Fruit fly (Drosophila melanogaster) whole organism, embryonic: ENCODE data around the gene CG43163.

Source experiments
- Asciz ChIP-seq: fragments of 200-800 bp; sonication (Bioruptor generic); optimal IDR thresholded peaks from 2 replicates; lab custom pipeline; 2017; ENCODE audit warnings: missing biosample characterization, mild to moderate bottlenecking, missing genetic modification characterization, missing genetic modification reagents
- BEAF-32 ChIP-seq: fragments of 200-800 bp; sonication (Bioruptor generic); optimal IDR thresholded peaks from 3 replicates; lab custom pipeline; 2017; ENCODE audit warnings: missing biosample characterization, missing genetic modification characterization, mild to moderate bottlenecking, moderate library complexity, missing genetic modification reagents
- CG10543 ChIP-seq: fragments of 200-800 bp; sonication (Bioruptor generic); optimal IDR thresholded peaks from 3 replicates; lab custom pipeline; 2017; ENCODE audit warnings: missing biosample characterization, mild to moderate bottlenecking, missing genetic modification characterization, moderate library complexity
- CG10959 ChIP-seq: fragments of 200-800 bp; sonication (Bioruptor generic); IDR thresholded peaks from 2 replicates; pipeline ENCODE4 v1.3.6; 2022; ENCODE audit warnings: missing biosample characterization, missing genetic modification characterization
- CG11085 ChIP-seq: fragments of 200-800 bp; sonication (Bioruptor generic); IDR thresholded peaks from 2 replicates; pipeline ENCODE4 v1.3.6; 2022; ENCODE audit warnings: missing biosample characterization, missing genetic modification characterization
- CG11504 ChIP-seq: fragments of 200-800 bp; sonication (Bioruptor generic); optimal IDR thresholded peaks from 3 replicates; lab custom pipeline; 2019; ENCODE audit warnings: missing biosample characterization, mild to moderate bottlenecking, missing genetic modification characterization, moderate library complexity
- CG12219 ChIP-seq: fragments of 200-800 bp; sonication (Bioruptor generic); optimal IDR thresholded peaks from 3 replicates; lab custom pipeline; 2018; ENCODE audit warnings: missing biosample characterization, mild to moderate bottlenecking, missing genetic modification characterization
- CG12942 ChIP-seq: fragments of 200-800 bp; sonication (Bioruptor generic); optimal IDR thresholded peaks from 3 replicates; lab custom pipeline; 2016; ENCODE audit warnings: missing biosample characterization, missing genetic modification characterization
- CG13287 ChIP-seq: fragments of 200-800 bp; sonication (Bioruptor generic); IDR thresholded peaks from 2 replicates; pipeline ENCODE4 v1.3.6; 2022; ENCODE audit warnings: missing biosample characterization, missing genetic modification characterization; ENCODE audit not compliant: partially characterized antibody
- CG15073 ChIP-seq: fragments of 200-800 bp; sonication (Bioruptor generic); optimal IDR thresholded peaks from 2 replicates; lab custom pipeline; 2016; ENCODE audit warnings: missing biosample characterization, missing genetic modification characterization
- CG15696 ChIP-seq: fragments of 200-800 bp; sonication (Bioruptor generic); optimal IDR thresholded peaks from 2 replicates; lab custom pipeline; 2019; ENCODE audit warnings: missing biosample characterization, mild to moderate bottlenecking, missing genetic modification characterization, moderate library complexity
- CG16813 ChIP-seq: fragments of 200-800 bp; sonication (Bioruptor generic); IDR thresholded peaks from 3 replicates; pipeline ENCODE4 v1.3.6; 2022; ENCODE audit warnings: missing biosample characterization, missing genetic modification characterization; ENCODE audit not compliant: partially characterized antibody
- CG17802 ChIP-seq: fragments of 200-800 bp; sonication (Bioruptor generic); optimal IDR thresholded peaks from 2 replicates; lab custom pipeline; 2018; ENCODE audit warnings: missing biosample characterization, mild to moderate bottlenecking, missing genetic modification characterization, moderate library complexity
- CG2120 ChIP-seq: fragments of 200-800 bp; sonication (Bioruptor generic); optimal IDR thresholded peaks from 3 replicates; lab custom pipeline; 2016; ENCODE audit warnings: missing biosample characterization, missing genetic modification characterization
- CG2129 ChIP-seq: fragments of 200-800 bp; sonication (Bioruptor generic); IDR thresholded peaks from 2 replicates; pipeline ENCODE4 v1.3.6; 2022; ENCODE audit warnings: missing biosample characterization, missing genetic modification characterization; ENCODE audit not compliant: partially characterized antibody
- CG2712 ChIP-seq: fragments of 200-800 bp; optimal IDR thresholded peaks from 3 replicates; lab custom pipeline; 2019; ENCODE audit warnings: missing biosample characterization, mild to moderate bottlenecking, missing genetic modification characterization, moderate library complexity
- CG30403 ChIP-seq: fragments of 200-800 bp; sonication (Bioruptor generic); optimal IDR thresholded peaks from 3 replicates; lab custom pipeline; 2016; ENCODE audit warnings: missing biosample characterization, missing genetic modification characterization
- CG31388 ChIP-seq: fragments of 200-800 bp; sonication (Bioruptor generic); optimal IDR thresholded peaks from 2 replicates; lab custom pipeline; 2016; ENCODE audit warnings: missing biosample characterization, missing genetic modification characterization
- CG34224 ChIP-seq: fragments of 200-800 bp; sonication (Bioruptor generic); IDR thresholded peaks from 3 replicates; pipeline ENCODE4 v1.3.6; 2022; ENCODE audit warnings: missing biosample characterization, missing genetic modification characterization; ENCODE audit not compliant: partially characterized antibody
- CG3838 ChIP-seq: fragments of 200-800 bp; sonication (Bioruptor generic); optimal IDR thresholded peaks from 3 replicates; lab custom pipeline; 2016; ENCODE audit warnings: missing biosample characterization, missing genetic modification characterization
- CG4282 ChIP-seq: fragments of 200-800 bp; sonication (Bioruptor generic); optimal IDR thresholded peaks from 2 replicates; lab custom pipeline; 2016; ENCODE audit warnings: missing biosample characterization, missing genetic modification characterization
- CG8281 ChIP-seq: fragments of 200-800 bp; sonication (Bioruptor generic); optimal IDR thresholded peaks from 2 replicates; lab custom pipeline; 2018; ENCODE audit warnings: missing biosample characterization, mild to moderate bottlenecking, missing genetic modification characterization, moderate library complexity
- CG8359 ChIP-seq: fragments of 200-800 bp; sonication (Bioruptor generic); optimal IDR thresholded peaks from 2 replicates; lab custom pipeline; 2017; ENCODE audit warnings: missing biosample characterization, mild to moderate bottlenecking, missing genetic modification characterization, borderline replicate concordance
- CTCF ChIP-seq: fragments of 200-800 bp; sonication (Bioruptor generic); optimal IDR thresholded peaks from 2 replicates; lab custom pipeline; 2017; ENCODE audit warnings: missing biosample characterization, mild to moderate bottlenecking, missing genetic modification characterization, moderate library complexity
- Deaf1 ChIP-seq: fragments of 200-800 bp; optimal IDR thresholded peaks from 3 replicates; lab custom pipeline; 2019; ENCODE audit warnings: missing biosample characterization, mild to moderate bottlenecking, missing genetic modification characterization, moderate library complexity
- Dip3 ChIP-seq: fragments of 200-800 bp; sonication (Bioruptor generic); optimal IDR thresholded peaks from 3 replicates; lab custom pipeline; 2016; ENCODE audit warnings: missing biosample characterization, missing genetic modification characterization
- Dref ChIP-seq: fragments of 200-800 bp; sonication (Bioruptor generic); IDR thresholded peaks from 2 replicates; pipeline ENCODE4 v1.3.6; 2022; ENCODE audit warnings: missing biosample characterization, missing genetic modification characterization
- Ets65A ChIP-seq: fragments of 200-800 bp; sonication (Bioruptor generic); peaks from one replicate; lab custom pipeline; 2016; ENCODE audit warnings: missing biosample characterization, missing genetic modification characterization
- HLH4C ChIP-seq: fragments of 200-800 bp; sonication (Bioruptor generic); IDR thresholded peaks from 3 replicates; pipeline ENCODE4 v1.3.6; 2022; ENCODE audit warnings: missing biosample characterization, missing genetic modification characterization; ENCODE audit not compliant: partially characterized antibody
- Hmx ChIP-seq: fragments of 200-800 bp; sonication (Bioruptor generic); optimal IDR thresholded peaks from 2 replicates; lab custom pipeline; 2016; ENCODE audit warnings: missing biosample characterization, missing genetic modification characterization
- Hr39 ChIP-seq: fragments of >200 bp; optimal IDR thresholded peaks from 2 replicates; lab custom pipeline; 2017
- Hsf ChIP-seq: fragments of 200-800 bp; sonication (Bioruptor generic); optimal IDR thresholded peaks from 3 replicates; lab custom pipeline; 2016; ENCODE audit warnings: missing biosample characterization, missing genetic modification characterization
- Med ChIP-seq: fragments of 200-800 bp; sonication (Bioruptor generic); peaks from one replicate; lab custom pipeline; 2016; ENCODE audit warnings: missing biosample characterization, missing genetic modification characterization, mild to moderate bottlenecking, inconsistent platforms, moderate library complexity
- Mrtf ChIP-seq: fragments of 200-800 bp; sonication (Bioruptor generic); IDR thresholded peaks from 3 replicates; pipeline ENCODE4 v1.3.6; 2022; ENCODE audit warnings: missing biosample characterization, missing genetic modification characterization
- NfI ChIP-seq: fragments of 200-800 bp; sonication (Bioruptor generic); optimal IDR thresholded peaks from 3 replicates; lab custom pipeline; 2018; ENCODE audit warnings: missing biosample characterization, mild to moderate bottlenecking, missing genetic modification characterization, moderate library complexity
- Usf ChIP-seq: fragments of 200-800 bp; sonication (Bioruptor generic); optimal IDR thresholded peaks from 2 replicates; lab custom pipeline; 2017; ENCODE audit warnings: missing genotype, missing biosample characterization, missing genetic modification characterization
- Xbp1 ChIP-seq: fragments of 200-800 bp; sonication (Bioruptor generic); optimal IDR thresholded peaks from 3 replicates; lab custom pipeline; 2016; ENCODE audit warnings: missing biosample characterization, mild to moderate bottlenecking, missing genetic modification characterization
- ase ChIP-seq: fragments of 200-800 bp; sonication (Bioruptor generic); IDR thresholded peaks from 3 replicates; pipeline ENCODE4 v1.3.6; 2022; ENCODE audit warnings: missing biosample characterization, missing genetic modification characterization
- bigmax ChIP-seq: fragments of 200-800 bp; sonication (Bioruptor generic); optimal IDR thresholded peaks from 2 replicates; lab custom pipeline; 2018; ENCODE audit warnings: missing biosample characterization, mild to moderate bottlenecking, missing genetic modification characterization
- bsh ChIP-seq, 2 experiments: fragments of 200-800 bp; sonication (Bioruptor generic); optimal IDR thresholded peaks; 2 replicates each; lab custom pipeline; 2017 to 2018; ENCODE audit warnings: mild to moderate bottlenecking in 2 of 2, missing biosample characterization in 2 of 2, missing genetic modification characterization in 2 of 2, moderate library complexity in 1 of 2
- cg ChIP-seq: fragments of 200-800 bp; sonication (Bioruptor generic); optimal IDR thresholded peaks from 3 replicates; lab custom pipeline; 2019; ENCODE audit warnings: missing biosample characterization, mild to moderate bottlenecking, missing genetic modification characterization, moderate library complexity
- crol ChIP-seq: fragments of 200-800 bp; sonication (Bioruptor generic); IDR thresholded peaks from 2 replicates; pipeline ENCODE4 v1.3.6; 2022; ENCODE audit warnings: missing biosample characterization, missing genetic modification characterization
- fu2 ChIP-seq: fragments of 200-800 bp; sonication (Bioruptor generic); optimal IDR thresholded peaks from 2 replicates; lab custom pipeline; 2016; ENCODE audit warnings: missing biosample characterization, missing genetic modification characterization
- her ChIP-seq: fragments of 200-800 bp; sonication (Bioruptor generic); optimal IDR thresholded peaks from 2 replicates; lab custom pipeline; 2016; ENCODE audit warnings: missing biosample characterization, missing genetic modification characterization
- ken ChIP-seq: fragments of 200-800 bp; sonication (Bioruptor generic); IDR thresholded peaks from 3 replicates; pipeline ENCODE4 v1.3.6; 2022; ENCODE audit warnings: missing biosample characterization, missing genetic modification characterization
- pfk ChIP-seq: fragments of 200-800 bp; sonication (Bioruptor generic); optimal IDR thresholded peaks from 2 replicates; lab custom pipeline; 2018; ENCODE audit warnings: missing biosample characterization, mild to moderate bottlenecking, missing genetic modification characterization, moderate library complexity
- pho ChIP-seq: fragments of 200-800 bp; sonication (Bioruptor generic); optimal IDR thresholded peaks from 2 replicates; lab custom pipeline; 2016; ENCODE audit warnings: missing biosample characterization, missing genetic modification characterization
- sd ChIP-seq: fragments of 200-800 bp; sonication (Bioruptor generic); optimal IDR thresholded peaks from 3 replicates; lab custom pipeline; 2018; ENCODE audit warnings: missing biosample characterization, mild to moderate bottlenecking, missing genetic modification characterization, moderate library complexity
- sens-2 ChIP-seq: fragments of 200-800 bp; sonication (Bioruptor generic); IDR thresholded peaks from 2 replicates; pipeline ENCODE4 v1.3.6; 2022; ENCODE audit warnings: missing biosample characterization, missing genetic modification characterization
- sisA ChIP-seq: fragments of 200-800 bp; sonication (Bioruptor generic); IDR thresholded peaks from 2 replicates; pipeline ENCODE4 v1.3.6; 2022; ENCODE audit warnings: missing biosample characterization, missing genetic modification characterization
- tin ChIP-seq: fragments of 200-800 bp; sonication (Bioruptor generic); optimal IDR thresholded peaks from 3 replicates; lab custom pipeline; 2016; ENCODE audit warnings: missing biosample characterization, missing genetic modification characterization
- unpg ChIP-seq: fragments of 200-800 bp; sonication (Bioruptor generic); optimal IDR thresholded peaks from 3 replicates; lab custom pipeline; 2018; ENCODE audit warnings: missing biosample characterization, mild to moderate bottlenecking, missing genetic modification characterization, moderate library complexity

Gene CG43163

DNA sequence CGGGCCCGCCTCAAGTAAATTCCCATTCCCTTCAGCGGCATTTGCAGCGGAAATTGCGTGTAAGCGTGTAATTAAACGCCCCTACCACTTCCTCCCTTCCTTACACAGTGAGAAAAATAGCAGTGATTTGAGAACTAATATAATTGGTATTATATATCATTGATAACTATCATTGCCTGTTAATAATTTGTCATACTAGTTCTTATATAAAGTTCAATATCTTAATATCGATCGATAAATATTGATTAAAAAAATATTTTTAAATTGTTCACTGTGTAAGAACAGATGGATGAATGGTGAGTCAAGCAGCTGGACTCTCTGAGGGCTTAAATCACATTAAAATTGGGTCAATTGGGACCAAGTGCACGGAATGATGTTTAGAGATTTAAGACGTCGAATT is 61.9 kb downstream of the CG43163 start (continued):
- TF ChIP-seq CG30403 (GFP tag; lab: Kevin White, UChicago) (peak; percentile 18), crol (no peak), CG2712 (tag; lab: Kevin White, UChicago) (peak; percentile 82), bigmax (GFP tag; lab: Kevin White, UChicago) (no peak), Hsf (GFP tag; lab: Kevin White, UChicago) (no peak), Dip3 (GFP tag; lab: Kevin White, UChicago) (no peak), CG8281 (tag; lab: Kevin White, UChicago) (no peak), Xbp1 (no peak), pho (GFP tag; lab: Kevin White, UChicago) (no peak), CG8359 (GFP tag; lab: Kevin White, UChicago) (peak; percentile 21), pfk (GFP tag; lab: Kevin White, UChicago) (no peak), ken (GFP tag; lab: Robert Waterston, UW) (no peak), CG13287 (GFP tag; lab: Robert Waterston, UW) (no peak), CTCF (GFP tag; lab: Kevin White, UChicago) (no peak), sd (tag; lab: Kevin White, UChicago) (no peak), CG31388 (GFP tag; lab: Kevin White, UChicago) (no peak), Hr39 (lab: Kevin White, UChicago) (no peak), CG34224 (no peak), CG11504 (tag; lab: Kevin White, UChicago) (peak; percentile 75), BEAF-32 (GFP tag; lab: Kevin White, UChicago) (no peak), Asciz (GFP tag; lab: Kevin White, UChicago) (peak; percentile 15), HLH4C (GFP tag; lab: Robert Waterston, UW) (no peak), CG12219 (no peak), cg (GFP tag; lab: Kevin White, UChicago) (no peak), Dref (GFP tag; lab: Robert Waterston, UW) (no peak), tin (GFP tag; lab: Kevin White, UChicago) (peak; percentile 47), NfI (GFP tag; lab: Kevin White, UChicago) (no peak), sisA (GFP tag; lab: Robert Waterston, UW) (peak; percentile 38), sens-2 (GFP tag; lab: Robert Waterston, UW) (no peak), CG2120 (GFP tag; lab: Kevin White, UChicago) (no peak), CG11085 (GFP tag; lab: Robert Waterston, UW) (no peak), CG3838 (GFP tag; lab: Kevin White, UChicago) (no peak), CG10959 (peak; percentile 41), CG10543 (GFP tag; lab: Kevin White, UChicago) (no peak), Med (GFP tag; lab: Kevin White, UChicago) (peak; percentile 66), CG4282 (GFP tag; lab: Kevin White, UChicago) (no peak), bsh (GFP tag; optimal IDR thresholded peaks at IDR 0.05; lab: Kevin White, UChicago) (peak in 1 of 2 experiments; percentile 8), CG12942 (GFP tag; lab: Kevin White, UChicago) (no peak), Deaf1 (peak; percentile 33), her (GFP tag; lab: Kevin White, UChicago) (no peak), Hmx (no peak), unpg (GFP tag; lab: Kevin White, UChicago) (peak; percentile 27), Ets65A (GFP tag; lab: Kevin White, UChicago) (no peak), CG15073 (no peak), CG17802 (tag; lab: Kevin White, UChicago) (no peak), CG15696 (tag; lab: Kevin White, UChicago) (peak; percentile 60), fu2 (GFP tag; lab: Kevin White, UChicago) (no peak), CG2129 (GFP tag; lab: Robert Waterston, UW) (no peak), ase (GFP tag; lab: Robert Waterston, UW) (no peak), Usf (GFP tag; lab: Kevin White, UChicago) (no peak), Mrtf (GFP tag; lab: Robert Waterston, UW) (no peak), CG16813 (no peak)
